Worm (Caenorhabditis elegans): ENCODE measurements around the gene upb-1.
A peak's percentile ranks its signal among the peaks of the same experiment; 100 is the strongest.

The upb-1 gene

DNA sequence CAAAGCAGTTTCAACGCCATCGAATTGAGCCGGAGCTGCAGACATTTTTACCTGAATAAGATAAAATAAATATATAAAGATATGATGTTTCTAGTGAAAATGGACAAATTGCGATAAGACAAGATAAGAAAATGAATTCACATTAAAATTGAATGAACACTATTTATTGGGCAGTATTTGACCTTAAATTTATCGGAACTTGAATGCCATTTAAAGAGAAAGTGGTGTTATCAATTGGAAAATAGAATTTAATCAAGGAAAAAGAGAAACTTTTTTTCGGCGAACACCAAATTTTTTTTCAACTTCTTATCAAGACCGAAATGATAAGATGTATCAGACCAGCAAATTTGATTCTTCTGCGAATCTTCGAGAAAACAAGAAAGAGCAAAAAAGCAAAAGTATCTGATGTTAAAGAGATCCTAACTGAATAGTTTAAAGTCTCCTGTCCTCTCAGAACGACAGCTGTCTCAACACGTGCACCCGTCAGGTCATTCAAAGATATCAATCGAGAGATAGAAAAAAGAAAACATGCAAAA lies at the start of gene upb-1:
upb-1 (minus strand) TSS at position 51 of the 536 bp plus-strand sequence.
- TF ChIP-seq unc-130 (tag; optimal IDR thresholded peaks at IDR 0.05) (peak; percentile 39), mdl-1 (tag; optimal IDR thresholded peaks at IDR 0.05) (peak in 1 of 2 experiments; percentile 64), lsy-2 (tag; optimal IDR thresholded peaks at IDR 0.05) (peak; percentile 42 to 67), snu-23 (GFP tag; optimal IDR thresholded peaks at IDR 0.05) (peak; percentile 55), zip-4 (GFP tag; optimal IDR thresholded peaks at IDR 0.05) (no peak), jun-1 (tag; optimal IDR thresholded peaks at IDR 0.05) (no peak), hlh-17 (GFP tag; optimal IDR thresholded peaks at IDR 0.05; ENCODE audit: borderline replicate concordance) (no peak), nhr-19 (GFP tag; conservative IDR thresholded peaks at IDR 0.05) (peak; percentile 64), efl-1 (optimal IDR thresholded peaks at IDR 0.05) (peak in 1 of 2 experiments; percentile 24), efl-1 (GFP tag; optimal IDR thresholded peaks at IDR 0.05 in 1 of 2) (no peak), rnt-1 (tag; optimal IDR thresholded peaks at IDR 0.05) (peak; percentile 62), lin-14 (GFP tag; optimal IDR thresholded peaks at IDR 0.05) (peak; percentile 72), lin-35 (GFP tag; optimal IDR thresholded peaks at IDR 0.05) (no peak), mep-1 (tag; optimal IDR thresholded peaks at IDR 0.05) (peak; percentile 21), nhr-47 (tag; optimal IDR thresholded peaks at IDR 0.05) (peak; percentile 3), nhr-71 (tag; optimal IDR thresholded peaks at IDR 0.05) (peak; percentile 82), blmp-1 (tag; optimal IDR thresholded peaks at IDR 0.05) (peak; percentile 52), elt-2 (tag; optimal IDR thresholded peaks at IDR 0.05) (peak; percentile 32), nhr-20 (tag; optimal IDR thresholded peaks at IDR 0.05) (peak; percentile 52), swsn-7 (tag; optimal IDR thresholded peaks at IDR 0.05) (peak; percentile 7)

DNA sequence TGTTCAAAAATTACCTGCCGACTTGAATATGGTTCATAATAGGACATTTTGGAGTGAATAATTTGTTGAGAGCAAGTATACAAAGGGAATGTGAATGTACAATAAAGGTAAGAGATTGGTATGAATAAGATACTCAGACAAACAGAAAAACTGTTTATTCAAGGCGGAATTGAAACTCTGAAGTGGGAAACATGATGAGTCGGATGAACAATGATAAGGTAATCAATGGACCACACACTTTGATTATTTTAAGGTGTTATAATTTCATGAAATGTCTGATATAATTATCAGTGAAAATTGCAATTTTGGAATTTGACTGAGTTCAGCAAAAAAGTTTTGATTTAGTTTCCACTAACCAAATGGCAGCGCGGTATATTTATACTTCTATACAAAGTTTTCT lies 49.6 kb upstream of the upb-1 start:
- TF ChIP-seq elt-2 (tag; optimal IDR thresholded peaks at IDR 0.05) (peak; percentile 57), nhr-28 (tag; optimal IDR thresholded peaks at IDR 0.05) (no peak), lin-35 (GFP tag; optimal IDR thresholded peaks at IDR 0.05) (peak in 1 of 2 experiments; percentile 6), egl-13 (tag; optimal IDR thresholded peaks at IDR 0.05) (no peak), nhr-19 (GFP tag; conservative IDR thresholded peaks at IDR 0.05) (no peak), elt-3 (tag; optimal IDR thresholded peaks at IDR 0.05) (no peak)

DNA sequence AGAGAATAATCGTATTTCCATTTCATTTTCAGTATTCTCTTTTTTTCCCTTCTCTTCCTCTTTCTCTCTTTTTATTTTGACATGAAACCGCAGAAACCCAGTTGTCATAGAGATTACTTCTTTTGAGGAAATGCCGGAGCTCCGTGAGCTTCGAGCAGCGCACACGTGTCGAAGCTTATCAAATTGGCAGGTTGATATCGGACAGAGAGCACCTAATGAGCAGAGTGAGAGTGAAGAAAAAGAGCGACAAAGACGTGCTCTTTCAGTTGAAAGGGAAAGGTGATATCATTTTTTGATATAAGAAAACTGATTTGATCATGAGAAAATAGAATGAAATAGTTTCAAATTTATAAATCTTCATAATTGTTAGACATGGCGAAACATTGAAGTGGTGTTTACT lies 45.5 kb upstream of the upb-1 start, which contains the start of gene C32D5.14:
C32D5.14 (plus strand) TSS at position 131 of the 400 bp plus-strand sequence.
- TF ChIP-seq nhr-11 (tag; optimal IDR thresholded peaks at IDR 0.05) (peak; percentile 6), pqm-1 (tag; optimal IDR thresholded peaks at IDR 0.05) (peak; percentile 41), nhr-71 (tag; optimal IDR thresholded peaks at IDR 0.05) (peak; percentile 46), lir-3 (tag; optimal IDR thresholded peaks at IDR 0.05; ENCODE audit: poor library complexity) (no peak), xbp-1 (tag; optimal IDR thresholded peaks at IDR 0.05) (no peak), dsc-1 (tag; optimal IDR thresholded peaks at IDR 0.05) (peak; percentile 31), efl-1 (optimal IDR thresholded peaks at IDR 0.05) (no peak), efl-1 (GFP tag; optimal IDR thresholded peaks at IDR 0.05 in 1 of 2) (peak in 1 of 2 experiments; percentile 88), pax-3 (tag; optimal IDR thresholded peaks at IDR 0.05) (peak; percentile 35), snpc-4 (tag; optimal IDR thresholded peaks at IDR 0.05) (no peak), elt-2 (tag; optimal IDR thresholded peaks at IDR 0.05) (peak; percentile 17), fkh-8 (tag; optimal IDR thresholded peaks at IDR 0.05) (peak; percentile 89), fkh-10 (GFP tag; optimal IDR thresholded peaks at IDR 0.05) (no peak), lin-15B (tag; optimal IDR thresholded peaks at IDR 0.05) (no peak), nhr-47 (tag; optimal IDR thresholded peaks at IDR 0.05) (peak; percentile 15)

DNA sequence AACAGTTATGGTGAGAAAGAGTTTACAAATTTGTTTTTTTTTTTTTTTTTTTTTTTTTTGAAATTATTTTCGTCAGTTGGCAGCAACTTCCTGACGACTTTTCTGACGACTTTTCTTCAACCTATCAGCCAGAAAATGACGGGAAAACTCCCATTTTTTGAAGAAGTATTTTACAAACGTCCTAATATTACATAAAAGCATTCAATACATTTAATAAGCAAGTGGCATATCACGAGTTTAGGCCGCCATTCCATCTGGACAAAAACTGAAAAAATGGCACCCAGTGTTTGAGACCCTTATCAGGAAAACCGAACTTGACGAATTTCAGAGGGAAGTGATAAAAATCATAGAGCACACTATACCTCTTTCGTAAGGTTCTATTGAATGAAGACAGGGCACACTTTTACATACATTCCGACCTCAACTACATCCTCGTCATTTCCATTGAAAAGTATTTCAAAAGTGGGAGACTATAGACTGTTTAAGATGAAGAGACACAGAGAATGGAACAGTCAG lies 44.9 kb upstream of the upb-1 start:
- TF ChIP-seq lin-35 (GFP tag; optimal IDR thresholded peaks at IDR 0.05), result peak in 1 of 2 experiments; percentile 7
- TF ChIP-seq elt-2 (tag; optimal IDR thresholded peaks at IDR 0.05), result peak; percentile 46
- no peak for TF ChIP-seq sox-4 (tag; optimal IDR thresholded peaks at IDR 0.05)
- TF ChIP-seq lin-14 (GFP tag; optimal IDR thresholded peaks at IDR 0.05), result peak; percentile 0
- no peak for TF ChIP-seq efl-1 (optimal IDR thresholded peaks at IDR 0.05)
- TF ChIP-seq efl-1 (GFP tag; optimal IDR thresholded peaks at IDR 0.05 in 1 of 2), result peak in 1 of 2 experiments; percentile 90
